Worm (Caenorhabditis elegans): ENCODE data around the gene algn-7.

Gene algn-7

DNA sequence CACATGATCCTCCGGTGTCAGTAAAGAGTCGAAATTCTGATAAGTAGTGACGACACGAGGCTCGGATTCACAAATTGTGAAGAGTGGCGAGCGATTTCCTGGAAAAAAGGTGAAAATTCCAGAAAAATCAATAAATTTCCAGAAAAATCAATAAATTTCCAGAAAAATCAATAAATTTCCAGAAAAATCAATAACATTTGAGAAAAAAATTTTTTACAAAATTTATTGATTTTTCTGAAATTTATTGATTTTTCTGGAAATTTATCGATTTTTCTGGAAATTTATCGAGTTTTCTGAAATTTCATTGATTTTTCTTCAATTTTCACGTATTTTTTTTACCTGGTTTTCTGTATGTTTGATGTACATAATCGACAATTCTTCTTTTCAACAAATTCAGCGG lies 28.1 kb downstream of the algn-7 start (continued):
- no peak for TF ChIP-seq F55B11.4 (tag; optimal IDR thresholded peaks at IDR 0.05; ENCODE audit: borderline replicate concordance, insufficient read depth)

DNA sequence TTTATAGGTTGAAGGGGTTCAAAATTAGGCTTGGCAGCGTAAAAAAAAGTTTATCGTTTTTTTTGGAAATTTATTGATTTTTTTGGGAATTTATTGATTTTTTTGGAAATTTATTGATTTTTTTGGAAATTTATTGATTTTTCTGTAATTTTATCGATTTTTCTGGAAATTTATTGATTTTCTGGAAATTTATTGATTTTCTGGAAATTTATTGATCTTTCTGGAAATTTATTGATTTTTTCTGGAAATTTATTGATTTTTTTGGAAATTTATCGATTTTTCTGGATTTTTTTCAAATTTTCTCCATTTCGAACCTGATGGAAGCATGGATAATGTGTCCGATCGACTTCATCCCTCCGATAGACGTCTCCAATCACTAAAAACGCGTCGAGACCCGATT lies 29.3 kb downstream of the algn-7 start:
- TF ChIP-seq xnd-1 (tag; optimal IDR thresholded peaks at IDR 0.05) (no peak), rcor-1 (GFP tag; IDR thresholded peaks at IDR 0.05) (no peak), ztf-25 (GFP tag; IDR thresholded peaks at IDR 0.05) (no peak), unc-130 (GFP tag; optimal IDR thresholded peaks at IDR 0.05) (no peak), F52B5.7 (tag; optimal IDR thresholded peaks at IDR 0.05) (no peak), lag-1 (GFP tag; IDR thresholded peaks at IDR 0.05) (no peak), Y79H2A.3 (GFP tag; conservative IDR thresholded peaks at IDR 0.05) (no peak), F37B4.10 (GFP tag; IDR thresholded peaks at IDR 0.05) (no peak), ceh-79 (tag; optimal IDR thresholded peaks at IDR 0.05) (no peak), ceh-58 (GFP tag; IDR thresholded peaks at IDR 0.05) (no peak), ceh-40 (GFP tag; IDR thresholded peaks at IDR 0.05) (no peak), nhr-90 (tag; optimal IDR thresholded peaks at IDR 0.05) (no peak), ZK185.1 (tag; optimal IDR thresholded peaks at IDR 0.05; ENCODE audit: poor library complexity, severe bottlenecking) (no peak), tlf-1 (GFP tag; optimal IDR thresholded peaks at IDR 0.05) (no peak), aptf-2 (GFP tag; conservative IDR thresholded peaks at IDR 0.05) (no peak), C17E4.6 (GFP tag; IDR thresholded peaks at IDR 0.05) (no peak), ekl-4 (GFP tag; IDR thresholded peaks at IDR 0.05) (no peak), F33H1.4 (GFP tag; IDR thresholded peaks at IDR 0.05) (no peak), madf-3 (GFP tag; IDR thresholded peaks at IDR 0.05) (no peak)

DNA sequence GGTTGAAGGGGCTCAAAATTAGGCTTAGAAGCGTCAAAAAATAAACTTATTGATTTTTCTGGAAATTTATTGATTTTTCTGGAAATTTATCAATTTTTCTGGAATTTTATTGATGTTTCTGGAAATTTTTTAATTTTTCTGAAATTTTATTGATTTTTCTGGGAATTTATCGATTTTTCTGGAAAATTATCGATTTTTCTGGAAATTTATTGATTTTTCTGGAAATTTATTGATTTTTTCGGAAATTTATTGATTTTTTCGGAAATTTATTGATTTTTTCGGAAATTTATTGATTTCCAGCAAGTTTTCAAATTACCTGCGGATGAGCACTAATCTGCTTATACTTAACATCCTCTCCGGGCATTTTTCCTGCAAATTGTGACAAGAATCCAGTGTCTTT lies 32.3 kb downstream of the algn-7 start:
- TF ChIP-seq mel-28 (tag; optimal IDR thresholded peaks at IDR 0.05; ENCODE audit: borderline replicate concordance) (no peak), F22D6.2 (tag; optimal IDR thresholded peaks at IDR 0.05) (no peak), hsf-1 (GFP tag; IDR thresholded peaks at IDR 0.05) (no peak)

DNA sequence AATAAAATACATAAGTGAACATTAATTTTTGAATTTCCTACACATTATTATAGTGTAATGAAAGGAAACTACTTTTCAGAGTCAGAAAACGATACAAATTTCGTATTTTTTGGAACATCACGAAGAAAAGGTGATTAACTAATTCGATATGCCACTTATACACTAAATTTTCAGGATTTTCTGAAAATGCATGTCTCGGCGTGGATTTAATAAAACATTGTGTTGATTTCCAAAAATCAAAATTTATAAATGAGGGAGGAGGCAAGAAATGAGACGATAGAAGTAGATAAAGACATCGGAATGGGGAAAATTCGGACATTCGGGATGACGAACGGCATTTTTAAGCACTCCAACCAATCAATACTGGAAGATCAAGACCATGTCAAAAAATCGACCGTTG lies 35.0 kb downstream of the algn-7 start, which contains the start of gene Y116F11B.14:
TSS of gene Y116F11B.14 (plus strand) at position 301 of the 400 bp plus-strand sequence.
- TF ChIP-seq F55B11.4 (tag; optimal IDR thresholded peaks at IDR 0.05; ENCODE audit: borderline replicate concordance, insufficient read depth) (no peak), hrde-1 (tag; optimal IDR thresholded peaks at IDR 0.05; ENCODE audit: borderline replicate concordance) (no peak), F10E7.11 (tag; optimal IDR thresholded peaks at IDR 0.05) (no peak), lsl-1 (GFP tag; optimal IDR thresholded peaks at IDR 0.05) (no peak), ceh-40 (GFP tag; IDR thresholded peaks at IDR 0.05) (no peak), snpc-1.3 (tag; optimal IDR thresholded peaks at IDR 0.05; ENCODE audit: insufficient read depth) (no peak), Y53F4B.3 (GFP tag; IDR thresholded peaks at IDR 0.05) (no peak), lag-1 (GFP tag; IDR thresholded peaks at IDR 0.05) (no peak), aptf-3 (GFP tag; IDR thresholded peaks at IDR 0.05) (no peak), hmg-1.2 (GFP tag; IDR thresholded peaks at IDR 0.05) (no peak), dpff-1 (tag; optimal IDR thresholded peaks at IDR 0.05) (no peak), ceh-58 (GFP tag; IDR thresholded peaks at IDR 0.05) (no peak), somi-1 (GFP tag; optimal IDR thresholded peaks at IDR 0.05) (no peak), aptf-2 (GFP tag; conservative IDR thresholded peaks at IDR 0.05) (no peak), nhr-80 (tag; optimal IDR thresholded peaks at IDR 0.05) (no peak), lin-26 (GFP tag; IDR thresholded peaks at IDR 0.05) (no peak), hlh-12 (tag; optimal IDR thresholded peaks at IDR 0.05) (no peak), lsy-27 (tag; optimal IDR thresholded peaks at IDR 0.05; ENCODE audit: borderline replicate concordance, insufficient read depth) (no peak), tlf-1 (GFP tag; optimal IDR thresholded peaks at IDR 0.05) (no peak), B0261.1 (tag; optimal IDR thresholded peaks at IDR 0.05) (no peak)
